Fruit fly (Drosophila melanogaster) whole organism, embryonic: ENCODE data around the gene wapl.

Experiments
- CG10147 ChIP-seq: fragments of 200-800 bp; sonication (Bioruptor generic); optimal IDR thresholded peaks from 2 replicates; lab custom pipeline; 2019; ENCODE audit warnings: missing biosample characterization, mild to moderate bottlenecking, missing genetic modification characterization, moderate library complexity
- CG1024 ChIP-seq: fragments of 200-800 bp; sonication (Bioruptor generic); IDR thresholded peaks from 2 replicates; pipeline ENCODE4 v1.3.6; 2022; ENCODE audit warnings: missing biosample characterization, missing genetic modification characterization
- CG13424 ChIP-seq: fragments of 200-800 bp; sonication (Bioruptor generic); optimal IDR thresholded peaks from 2 replicates; lab custom pipeline; 2019; ENCODE audit warnings: missing biosample characterization, mild to moderate bottlenecking, missing genetic modification characterization, moderate library complexity
- CG13894 ChIP-seq: fragments of 200-800 bp; sonication (Bioruptor generic); optimal IDR thresholded peaks from 3 replicates; lab custom pipeline; 2018; ENCODE audit warnings: missing biosample characterization, mild to moderate bottlenecking, missing genetic modification characterization, moderate library complexity
- CG15073 ChIP-seq: fragments of 200-800 bp; sonication (Bioruptor generic); optimal IDR thresholded peaks from 2 replicates; lab custom pipeline; 2016; ENCODE audit warnings: missing biosample characterization, missing genetic modification characterization
- CG15514 ChIP-seq: fragments of 200-800 bp; sonication (Bioruptor generic); optimal IDR thresholded peaks from 3 replicates; lab custom pipeline; 2017; ENCODE audit warnings: missing biosample characterization, missing genetic modification characterization, mild to moderate bottlenecking, moderate library complexity, missing genetic modification reagents
- CG15696 ChIP-seq: fragments of 200-800 bp; sonication (Bioruptor generic); optimal IDR thresholded peaks from 2 replicates; lab custom pipeline; 2019; ENCODE audit warnings: missing biosample characterization, mild to moderate bottlenecking, missing genetic modification characterization, moderate library complexity
- CG2199 ChIP-seq: fragments of 200-800 bp; sonication (Bioruptor generic); IDR thresholded peaks from 3 replicates; pipeline ENCODE4 v1.3.6; 2022; ENCODE audit warnings: missing biosample characterization, missing genetic modification characterization
- CG31365 ChIP-seq: fragments of 200-800 bp; sonication (Bioruptor generic); optimal IDR thresholded peaks from 2 replicates; lab custom pipeline; 2018; ENCODE audit warnings: missing biosample characterization, mild to moderate bottlenecking, missing genetic modification characterization
- CG34376 ChIP-seq: fragments of 200-800 bp; sonication (Bioruptor generic); optimal IDR thresholded peaks from 2 replicates; lab custom pipeline; 2018; ENCODE audit warnings: missing biosample characterization, mild to moderate bottlenecking, missing genetic modification characterization
- CG34422 ChIP-seq: fragments of 200-800 bp; sonication (Bioruptor generic); IDR thresholded peaks from 3 replicates; pipeline ENCODE4 v1.3.6; 2022; ENCODE audit warnings: missing biosample characterization, missing genetic modification characterization
- CG3995 ChIP-seq: fragments of 200-800 bp; sonication (Bioruptor generic); optimal IDR thresholded peaks from 3 replicates; lab custom pipeline; 2016; ENCODE audit warnings: missing biosample characterization, missing genetic modification characterization
- CG4328 ChIP-seq: fragments of 200-800 bp; sonication (Bioruptor generic); optimal IDR thresholded peaks from 3 replicates; lab custom pipeline; 2017; ENCODE audit warnings: missing biosample characterization, missing genetic modification reagents, missing genetic modification characterization
- CG6689 ChIP-seq: fragments of 200-800 bp; sonication (Bioruptor generic); IDR thresholded peaks from 2 replicates; pipeline ENCODE4 v1.3.6; 2022; ENCODE audit warnings: missing biosample characterization, missing genetic modification characterization
- CG8290 ChIP-seq, 3 experiments: fragments of 200-800 bp; sonication (Bioruptor generic); optimal IDR thresholded peaks; 2 replicates each; lab custom pipeline; 2016 to 2019; ENCODE audit warnings: missing biosample characterization in 3 of 3, missing genetic modification characterization in 3 of 3, mild to moderate bottlenecking in 2 of 3, moderate library complexity in 1 of 3
- CTCF ChIP-seq: fragments of 200-800 bp; sonication (Bioruptor generic); optimal IDR thresholded peaks from 2 replicates; lab custom pipeline; 2017; ENCODE audit warnings: missing biosample characterization, mild to moderate bottlenecking, missing genetic modification characterization, moderate library complexity
- Dfd ChIP-seq, 2 experiments: fragments of >200 bp; optimal IDR thresholded peaks; 2 replicates each; lab custom pipeline; 2017; ENCODE audit warnings: missing biosample characterization in 2 of 2, missing genetic modification characterization in 2 of 2
- Doc3 ChIP-seq: fragments of 200-800 bp; sonication (Bioruptor generic); IDR thresholded peaks from 3 replicates; pipeline ENCODE4 v1.3.6; 2022; ENCODE audit warnings: missing biosample characterization, missing genetic modification characterization; ENCODE audit not compliant: partially characterized antibody
- Drgx ChIP-seq: fragments of 200-800 bp; sonication (Bioruptor generic); IDR thresholded peaks from 2 replicates; pipeline ENCODE4 v1.3.6; 2022; ENCODE audit warnings: missing biosample characterization, missing genetic modification characterization
- Ets65A ChIP-seq: fragments of 200-800 bp; sonication (Bioruptor generic); peaks from one replicate; lab custom pipeline; 2016; ENCODE audit warnings: missing biosample characterization, missing genetic modification characterization
- Hr51 ChIP-seq, 2 experiments: fragments of 200-800 bp; sonication (Bioruptor generic); optimal IDR thresholded peaks; 2 replicates in 1 of 2; 3 replicates in 1 of 2; lab custom pipeline; 2016 to 2018; ENCODE audit warnings: missing biosample characterization in 2 of 2, missing genetic modification characterization in 2 of 2, mild to moderate bottlenecking in 1 of 2, moderate library complexity in 1 of 2
- Lpt ChIP-seq: fragments of >200 bp; optimal IDR thresholded peaks from 2 replicates; lab custom pipeline; 2018; ENCODE audit warnings: missing biosample characterization, missing genetic modification characterization
- Med ChIP-seq: fragments of 200-800 bp; sonication (Bioruptor generic); peaks from one replicate; lab custom pipeline; 2016; ENCODE audit warnings: missing biosample characterization, missing genetic modification characterization, mild to moderate bottlenecking, inconsistent platforms, moderate library complexity
- Taf1 ChIP-seq: fragments of 200-800 bp; sonication (Bioruptor generic); IDR thresholded peaks from 2 replicates; pipeline ENCODE4 v1.3.6; 2022; ENCODE audit warnings: missing biosample characterization, missing genetic modification characterization
- Tbp ChIP-seq: fragments of >200 bp; optimal IDR thresholded peaks from 2 replicates; lab custom pipeline; 2018; ENCODE audit warnings: missing biosample characterization, missing genetic modification characterization
- Xrp1 ChIP-seq: fragments of 200-800 bp; sonication (Bioruptor generic); IDR thresholded peaks from 2 replicates; pipeline ENCODE4 v1.3.6; 2022; ENCODE audit warnings: missing biosample characterization, missing genetic modification characterization
- dpn ChIP-seq, 2 experiments: fragments of 200-800 bp; sonication (Bioruptor generic); optimal IDR thresholded peaks; 3 replicates each; lab custom pipeline; 2016; ENCODE audit warnings: missing biosample characterization in 2 of 2, missing genetic modification characterization in 2 of 2
- esg ChIP-seq: fragments of 200-800 bp; sonication (Bioruptor generic); conservative IDR thresholded peaks from 2 replicates; pipeline ENCODE4 v1.3.6; 2022; ENCODE audit warnings: missing biosample characterization, missing genetic modification characterization
- ewg ChIP-seq: fragments of 200-800 bp; sonication (Bioruptor generic); optimal IDR thresholded peaks from 3 replicates; lab custom pipeline; 2017; ENCODE audit warnings: mild to moderate bottlenecking, missing biosample characterization, missing genetic modification reagents, missing genetic modification characterization
- gem ChIP-seq: fragments of 200-800 bp; sonication (Bioruptor generic); optimal IDR thresholded peaks from 2 replicates; lab custom pipeline; 2019; ENCODE audit warnings: missing biosample characterization, mild to moderate bottlenecking, missing genetic modification characterization, moderate library complexity
- grau ChIP-seq: fragments of 200-800 bp; optimal IDR thresholded peaks from 3 replicates; lab custom pipeline; 2019; ENCODE audit warnings: missing biosample characterization, mild to moderate bottlenecking, missing genetic modification characterization, moderate library complexity
- hth ChIP-seq: fragments of >200 bp; optimal IDR thresholded peaks from 2 replicates; lab custom pipeline; 2017; ENCODE audit warnings: inconsistent platforms
- ind ChIP-seq: fragments of 200-800 bp; sonication (Bioruptor generic); optimal IDR thresholded peaks from 3 replicates; lab custom pipeline; 2016; ENCODE audit warnings: missing biosample characterization, missing genetic modification characterization
- onecut ChIP-seq: fragments of 200-800 bp; sonication (Bioruptor generic); IDR thresholded peaks from 2 replicates; pipeline ENCODE4 v1.3.6; 2022; ENCODE audit warnings: missing biosample characterization, missing genetic modification characterization
- pita ChIP-seq: fragments of 200-800 bp; sonication (Bioruptor generic); optimal IDR thresholded peaks from 2 replicates; lab custom pipeline; 2017; ENCODE audit warnings: missing biosample characterization, mild to moderate bottlenecking, missing genetic modification characterization
- pzg ChIP-seq: fragments of 200-800 bp; sonication (Bioruptor generic); optimal IDR thresholded peaks from 3 replicates; lab custom pipeline; 2018; ENCODE audit warnings: missing biosample characterization, mild to moderate bottlenecking, missing genetic modification characterization, moderate library complexity
- ranshi ChIP-seq: fragments of 200-800 bp; sonication (Bioruptor generic); IDR thresholded peaks from 2 replicates; pipeline ENCODE4 v1.3.6; 2022; ENCODE audit warnings: missing biosample characterization, missing genetic modification characterization
- sima ChIP-seq: fragments of 200-800 bp; sonication (Bioruptor generic); optimal IDR thresholded peaks from 2 replicates; lab custom pipeline; 2016; ENCODE audit warnings: missing biosample characterization, missing genetic modification characterization
- so ChIP-seq: fragments of 200-800 bp; sonication (Bioruptor generic); IDR thresholded peaks from 3 replicates; pipeline ENCODE4 v1.3.6; 2022; ENCODE audit warnings: missing biosample characterization, missing genetic modification characterization
- stwl ChIP-seq: fragments of 200-800 bp; sonication (Bioruptor generic); optimal IDR thresholded peaks from 3 replicates; lab custom pipeline; 2018; ENCODE audit warnings: missing biosample characterization, mild to moderate bottlenecking, missing genetic modification characterization, moderate library complexity
- tin ChIP-seq: fragments of 200-800 bp; sonication (Bioruptor generic); optimal IDR thresholded peaks from 3 replicates; lab custom pipeline; 2016; ENCODE audit warnings: missing biosample characterization, missing genetic modification characterization
- tx ChIP-seq: fragments of 200-800 bp; sonication (Bioruptor generic); optimal IDR thresholded peaks from 2 replicates; lab custom pipeline; 2016; ENCODE audit warnings: missing biosample characterization, missing genetic modification characterization
- zfh1 ChIP-seq: fragments of 200-800 bp; sonication (Bioruptor generic); IDR thresholded peaks from 3 replicates; pipeline ENCODE4 v1.3.6; 2022; ENCODE audit warnings: missing biosample characterization, missing genetic modification characterization

The wapl gene

dm6 chrX:2112660-2113059 lies 46.1 kb downstream of the wapl start:
- TF ChIP-seq Doc3 (GFP tag; lab: Robert Waterston, UW) = no peak
- peak; percentile 59 for TF ChIP-seq CG15514 (GFP tag; lab: Kevin White, UChicago)
- peak; percentile 25 for TF ChIP-seq Tbp
- no peak for TF ChIP-seq tx
- peak; percentile 62 for TF ChIP-seq CG3995 (GFP tag; lab: Kevin White, UChicago)
- TF ChIP-seq CG34376 (GFP tag; lab: Kevin White, UChicago) = no peak
- peak; percentile 66 for TF ChIP-seq pita
- no peak for TF ChIP-seq CG10147
- peak; percentile 19 for TF ChIP-seq CG31365
- TF ChIP-seq CG4328 (GFP tag; lab: Kevin White, UChicago) = no peak
- TF ChIP-seq CG13894 (tag; lab: Kevin White, UChicago) = peak; percentile 5
- no peak for TF ChIP-seq CG15073 (GFP tag; lab: Kevin White, UChicago)
- TF ChIP-seq CTCF (GFP tag; lab: Kevin White, UChicago) = peak; percentile 68
- 0 out of 3 replicates have a peak, but pooled peaks have one; percentile 15 for TF ChIP-seq CG2199 (GFP tag; lab: Robert Waterston, UW)
- peak; percentile 16 for TF ChIP-seq CG8290 (GFP tag; optimal IDR thresholded peaks at IDR 0.05; lab: Kevin White, UChicago)
- TF ChIP-seq CG8290 (tag; optimal IDR thresholded peaks at IDR 0.05; lab: Kevin White, UChicago) = no peak
- peak; percentile 21 for TF ChIP-seq pzg (GFP tag; lab: Kevin White, UChicago)
- no peak for TF ChIP-seq CG34422 (GFP tag; lab: Robert Waterston, UW)
- TF ChIP-seq stwl = peak; percentile 33
- TF ChIP-seq ind (GFP tag; lab: Kevin White, UChicago) = no peak
- TF ChIP-seq, all 482 proteins: peak for 11

dm6 chrX:2108639-2109038 lies 50.1 kb downstream of the wapl start:
- peak; percentile 46 for TF ChIP-seq grau
- peak; percentile 28; the same call in 1 of the 2 replicates for TF ChIP-seq Xrp1 (GFP tag; lab: Robert Waterston, UW)
- TF ChIP-seq Ets65A = peak; percentile 76
- TF ChIP-seq CG15696 (tag; lab: Kevin White, UChicago) = peak; percentile 24
- peak; percentile 49 for TF ChIP-seq CG8290 (GFP tag; optimal IDR thresholded peaks at IDR 0.05; lab: Kevin White, UChicago)
- no peak for TF ChIP-seq CG8290 (tag; optimal IDR thresholded peaks at IDR 0.05; lab: Kevin White, UChicago)
- peak; percentile 9 for TF ChIP-seq tin (GFP tag; lab: Kevin White, UChicago)
- 0 out of 2 replicates have a peak, but pooled peaks have one; percentile 21 for TF ChIP-seq CG6689 (GFP tag; lab: Robert Waterston, UW)
- peak; percentile 66 for TF ChIP-seq Med (GFP tag; lab: Kevin White, UChicago)
- TF ChIP-seq so = no peak
- peak; percentile 81 for TF ChIP-seq Drgx (GFP tag; lab: Robert Waterston, UW)
- TF ChIP-seq CG31365 = peak; percentile 72
- no peak for TF ChIP-seq CG13424
- peak; percentile 48; the same call in 1 of the 3 replicates for TF ChIP-seq zfh1 (GFP tag; lab: Robert Waterston, UW)
- TF ChIP-seq CG1024 (GFP tag; lab: Robert Waterston, UW) = no peak
- TF ChIP-seq ewg = no peak
- TF ChIP-seq Lpt (GFP tag; lab: Kevin White, UChicago) = no peak
- TF ChIP-seq sima (GFP tag; lab: Kevin White, UChicago) = no peak
- TF ChIP-seq esg = 0 out of 2 replicates have a peak, but pooled peaks have one; percentile 10
- TF ChIP-seq Hr51 (GFP tag; optimal IDR thresholded peaks at IDR 0.05; lab: Kevin White, UChicago) = no peak
- peak; percentile 36; the same call in 1 of the 2 replicates for TF ChIP-seq ranshi (GFP tag; lab: Robert Waterston, UW)
- TF ChIP-seq hth (lab: Kevin White, UChicago) = no peak
- TF ChIP-seq Taf1 (GFP tag; lab: Robert Waterston, UW) = no peak
- peak in 1 of 2 experiments; percentile 35 for TF ChIP-seq Dfd (GFP tag; optimal IDR thresholded peaks at IDR 0.05; lab: Kevin White, UChicago)
- TF ChIP-seq onecut = no peak
- no peak for TF ChIP-seq gem (tag; lab: Kevin White, UChicago)
- TF ChIP-seq dpn (GFP tag; optimal IDR thresholded peaks at IDR 0.05; lab: Kevin White, UChicago) = no peak
